Worm (Caenorhabditis elegans) whole organism, L3 larva: ENCODE results near the gene oatr-1.

ENCODE experiments used
- R02D3.7 ChIP-seq: fragments of 150-350 bp; optimal IDR thresholded peaks from 2 replicates; lab custom pipeline; 2014; ENCODE audit warnings: missing biosample characterization, missing genetic modification characterization
- ZK546.5 ChIP-seq: sonication (generic microtip); optimal IDR thresholded peaks from 2 replicates; lab custom pipeline; 2017; ENCODE audit warnings: missing biosample characterization, missing genetic modification characterization
- ama-1 ChIP-seq: fragments of 150-350 bp; optimal IDR thresholded peaks from 2 replicates; lab custom pipeline; 2018
- ceh-16 ChIP-seq: sonication (generic microtip); optimal IDR thresholded peaks from 2 replicates; lab custom pipeline; 2017; ENCODE audit warnings: missing biosample characterization, missing genetic modification characterization
- ceh-28 ChIP-seq: fragments of 150-350 bp; optimal IDR thresholded peaks from 2 replicates; lab custom pipeline; 2014; ENCODE audit warnings: missing biosample characterization, missing genetic modification reagents, missing genetic modification characterization
- ceh-82 ChIP-seq: fragments of 150-350 bp; optimal IDR thresholded peaks from 2 replicates; lab custom pipeline; 2014; ENCODE audit warnings: missing biosample characterization, missing genetic modification characterization
- ceh-9 ChIP-seq: sonication (generic microtip); optimal IDR thresholded peaks from 2 replicates; lab custom pipeline; 2018; ENCODE audit warnings: missing biosample characterization, missing genetic modification characterization
- daf-12 ChIP-seq: fragments of 150-350 bp; optimal IDR thresholded peaks from 2 replicates; lab custom pipeline; 2014; ENCODE audit warnings: missing biosample characterization, missing genetic modification reagents, missing genetic modification characterization
- egl-27 ChIP-seq: sonication (generic microtip); optimal IDR thresholded peaks from 4 replicates; lab custom pipeline; 2017; ENCODE audit warnings: missing biosample characterization, missing genetic modification reagents, missing genetic modification characterization
- egl-5 ChIP-seq: fragments of 150-350 bp; optimal IDR thresholded peaks from 2 replicates; lab custom pipeline; 2017; ENCODE audit warnings: missing biosample characterization, missing genetic modification reagents, missing genetic modification characterization, inconsistent platforms
- elt-1 ChIP-seq: fragments of 150-350 bp; optimal IDR thresholded peaks from 2 replicates; lab custom pipeline; 2014; ENCODE audit warnings: missing biosample characterization, missing genetic modification characterization
- elt-2 ChIP-seq: sonication (generic microtip); optimal IDR thresholded peaks from 2 replicates; lab custom pipeline; 2016; ENCODE audit warnings: missing genetic modification reagents, mild to moderate bottlenecking, missing genetic modification characterization, missing compliant biosample characterization
- elt-3 ChIP-seq, 3 experiments: fragments of 150-350 bp in 1 of 3; sonication (generic microtip) in 2 of 3; optimal IDR thresholded peaks; 2 replicates in 2 of 3; 4 replicates in 1 of 3; lab custom pipeline; 2014 to 2017; ENCODE audit warnings: missing biosample characterization in 3 of 3, missing genetic modification characterization in 3 of 3
- eor-1 ChIP-seq, 2 experiments: fragments of 150-350 bp; optimal IDR thresholded peaks; 2 replicates each; lab custom pipeline; 2014 to 2018; ENCODE audit warnings: missing biosample characterization in 2 of 2, missing genetic modification characterization in 2 of 2
- fkh-10 ChIP-seq: sonication (generic microtip); optimal IDR thresholded peaks from 2 replicates; lab custom pipeline; 2017; ENCODE audit warnings: missing biosample characterization, missing genetic modification reagents, missing genetic modification characterization
- fkh-2 ChIP-seq: fragments of 150-350 bp; optimal IDR thresholded peaks from 2 replicates; lab custom pipeline; 2014; ENCODE audit warnings: missing biosample characterization, missing genetic modification reagents, missing genetic modification characterization
- hmg-11 ChIP-seq: sonication (generic microtip); optimal IDR thresholded peaks from 2 replicates; lab custom pipeline; 2016; ENCODE audit warnings: missing genetic modification characterization, missing compliant biosample characterization
- jun-1 ChIP-seq: fragments of 150-350 bp; optimal IDR thresholded peaks from 2 replicates; lab custom pipeline; 2014; ENCODE audit warnings: missing biosample characterization, missing genetic modification reagents, missing genetic modification characterization
- lin-15B ChIP-seq: fragments of 150-350 bp; optimal IDR thresholded peaks from 2 replicates; lab custom pipeline; 2014; ENCODE audit warnings: missing biosample characterization, missing genetic modification characterization
- lin-39 ChIP-seq: fragments of 150-350 bp; optimal IDR thresholded peaks from 2 replicates; lab custom pipeline; 2018; ENCODE audit warnings: missing biosample characterization, missing genetic modification reagents, missing genetic modification characterization
- lsy-12 ChIP-seq: sonication (generic microtip); optimal IDR thresholded peaks from 2 replicates; lab custom pipeline; 2016; ENCODE audit warnings: mild to moderate bottlenecking, missing genetic modification characterization, missing compliant biosample characterization
- mdl-1 ChIP-seq: fragments of 150-350 bp; optimal IDR thresholded peaks from 2 replicates; lab custom pipeline; 2014; ENCODE audit warnings: missing biosample characterization, missing genetic modification characterization
- mml-1 ChIP-seq: fragments of 150-350 bp; sonication (generic microtip); optimal IDR thresholded peaks from 3 replicates; lab custom pipeline; 2014; ENCODE audit warnings: missing biosample characterization, missing genetic modification characterization
- nfya-1 ChIP-seq: sonication (generic microtip); optimal IDR thresholded peaks from 2 replicates; lab custom pipeline; 2017; ENCODE audit warnings: missing genetic modification characterization, mild to moderate bottlenecking, missing compliant biosample characterization, antibody characterized with exemption, moderate library complexity; ENCODE audit not compliant: insufficient read depth
- nhr-11 ChIP-seq: fragments of 150-350 bp; optimal IDR thresholded peaks from 2 replicates; lab custom pipeline; 2014; ENCODE audit warnings: missing biosample characterization, missing genetic modification characterization
- nhr-12 ChIP-seq: fragments of 150-350 bp; optimal IDR thresholded peaks from 2 replicates; lab custom pipeline; 2014; ENCODE audit warnings: missing biosample characterization, missing genetic modification characterization
- nhr-23 ChIP-seq: fragments of 150-350 bp; optimal IDR thresholded peaks from 2 replicates; lab custom pipeline; 2014; ENCODE audit warnings: missing biosample characterization, missing genetic modification reagents, missing genetic modification characterization
- nhr-237 ChIP-seq: fragments of 150-350 bp; optimal IDR thresholded peaks from 2 replicates; lab custom pipeline; 2014; ENCODE audit warnings: missing biosample characterization, missing genetic modification characterization
- nhr-25 ChIP-seq: sonication (generic microtip); optimal IDR thresholded peaks from 2 replicates; lab custom pipeline; 2017; ENCODE audit warnings: missing biosample characterization, missing genetic modification characterization
- nhr-28 ChIP-seq: fragments of 150-350 bp; optimal IDR thresholded peaks from 2 replicates; lab custom pipeline; 2014; ENCODE audit warnings: missing biosample characterization, missing genetic modification characterization
- nhr-43 ChIP-seq: sonication (generic microtip); optimal IDR thresholded peaks from 2 replicates; lab custom pipeline; 2016; ENCODE audit warnings: mild to moderate bottlenecking, missing genetic modification characterization, missing compliant biosample characterization; ENCODE audit not compliant: poor library complexity, severe bottlenecking
- nhr-77 ChIP-seq: fragments of 150-350 bp; optimal IDR thresholded peaks from 2 replicates; lab custom pipeline; 2014; ENCODE audit warnings: missing biosample characterization, missing genetic modification characterization
- pqm-1 ChIP-seq: fragments of 150-350 bp; optimal IDR thresholded peaks from 2 replicates; lab custom pipeline; 2017; ENCODE audit warnings: missing biosample characterization, missing genetic modification characterization, inconsistent platforms
- sea-2 ChIP-seq: fragments of 150-350 bp; sonication (generic microtip); optimal IDR thresholded peaks from 4 replicates; lab custom pipeline; 2014; ENCODE audit warnings: missing biosample characterization, missing genetic modification reagents, missing genetic modification characterization
- skn-1 ChIP-seq: fragments of 150-350 bp; optimal IDR thresholded peaks from 2 replicates; lab custom pipeline; 2014; ENCODE audit warnings: missing biosample characterization, missing genetic modification characterization
- snpc-4 ChIP-seq: fragments of 150-350 bp; optimal IDR thresholded peaks from 2 replicates; lab custom pipeline; 2014; ENCODE audit warnings: missing biosample characterization, missing genetic modification characterization
- unc-39 ChIP-seq: sonication (generic microtip); optimal IDR thresholded peaks from 4 replicates; lab custom pipeline; 2017; ENCODE audit warnings: missing biosample characterization, missing genetic modification characterization
- unc-62 ChIP-seq: fragments of 150-350 bp; sonication (generic microtip); optimal IDR thresholded peaks from 4 replicates; lab custom pipeline; 2014; ENCODE audit warnings: missing biosample characterization, missing genetic modification reagents, missing genetic modification characterization

The oatr-1 gene

ce11 chrIII:6439854-6440253 lies 43.9 kb upstream of the oatr-1 start:
- TF ChIP-seq nhr-43 (tag; lab: Kevin White, UChicago) (no peak), nhr-23 (tag; lab: Kevin White, UChicago) (no peak), unc-39 (tag; lab: Kevin White, UChicago) (no peak), hmg-11 (tag; lab: Kevin White, UChicago) (no peak), nhr-25 (no peak), ceh-16 (tag; lab: Kevin White, UChicago) (no peak), lin-39 (tag; lab: Kevin White, UChicago) (no peak), daf-12 (tag; lab: Kevin White, UChicago) (no peak), mdl-1 (no peak), unc-62 (GFP tag; lab: Kevin White, UChicago) (no peak)

ce11 chrIII:6436308-6436707 lies 40.3 kb upstream of the oatr-1 start, which contains the start of gene C05D11.1:
TSS of gene C05D11.1 (plus strand) at chrIII:6436608.
- TF ChIP-seq ceh-82 (tag; lab: Kevin White, UChicago) (no peak), nhr-28 (tag; lab: Kevin White, UChicago) (no peak), nhr-23 (tag; lab: Kevin White, UChicago) (no peak), mdl-1 (no peak), snpc-4 (tag; lab: Kevin White, UChicago) (no peak), nhr-12 (tag; lab: Kevin White, UChicago) (no peak), unc-62 (GFP tag; lab: Kevin White, UChicago) (no peak), ceh-28 (tag; lab: Kevin White, UChicago) (no peak), elt-1 (no peak), ceh-9 (tag; lab: Kevin White, UChicago) (no peak), pqm-1 (tag; lab: Kevin White, UChicago) (no peak), eor-1 (tag; optimal IDR thresholded peaks at IDR 0.05; lab: Kevin White, UChicago) (no peak)
- TF ChIP-seq, all 47 proteins: peak for 0

- TF ChIP-seq egl-27 = no peak
- no peak for TF ChIP-seq nhr-23 (tag; lab: Kevin White, UChicago)
- TF ChIP-seq nhr-43 (tag; lab: Kevin White, UChicago) = no peak
Measured at ce11 chrIII:6432939-6433338, 37.0 kb upstream of the oatr-1 start, which contains the start of gene vps-16. TSS of gene vps-16 (plus strand) at chrIII:6433239.

ce11 chrIII:6431766-6432228 lies 35.8 kb upstream of the oatr-1 start, which contains the start of the genes mrps-17 and txdc-9:
TSS of gene mrps-17 (minus strand) at chrIII:6431798.
TSS of gene txdc-9 (plus strand) at chrIII:6432178.
- TF ChIP-seq ama-1 (lab: Kevin White, UChicago) = peak; percentile 1
- peak; percentile 59 for TF ChIP-seq ceh-28 (tag; lab: Kevin White, UChicago)
- peak; percentile 67 for TF ChIP-seq skn-1 (tag; lab: Kevin White, UChicago)
- peak; percentile 14 for TF ChIP-seq nhr-11 (tag; lab: Kevin White, UChicago)
- no peak for TF ChIP-seq ceh-16 (tag; lab: Kevin White, UChicago)
- no peak for TF ChIP-seq jun-1 (tag; lab: Kevin White, UChicago)
- TF ChIP-seq elt-3 (tag; optimal IDR thresholded peaks at IDR 0.05; lab: Kevin White, UChicago) = no peak
- TF ChIP-seq elt-2 (tag; lab: Kevin White, UChicago) = peak; percentile 33
- TF ChIP-seq nhr-23 (tag; lab: Kevin White, UChicago) = peak; percentile 73
- TF ChIP-seq lin-15B (tag; lab: Kevin White, UChicago) = peak; percentile 89
- TF ChIP-seq egl-5 (tag; lab: Kevin White, UChicago) = peak; percentile 74
- peak; percentile 72 for TF ChIP-seq lin-39 (tag; lab: Kevin White, UChicago)
- TF ChIP-seq unc-39 (tag; lab: Kevin White, UChicago) = no peak
- TF ChIP-seq pqm-1 (tag; lab: Kevin White, UChicago) = peak; percentile 44
- no peak for TF ChIP-seq nhr-77 (tag; lab: Kevin White, UChicago)
- no peak for TF ChIP-seq daf-12 (tag; lab: Kevin White, UChicago)
- TF ChIP-seq lsy-12 (tag; lab: Kevin White, UChicago) = peak; percentile 14
- peak; percentile 50 for TF ChIP-seq nhr-25
- no peak for TF ChIP-seq fkh-2 (tag; lab: Kevin White, UChicago)
- TF ChIP-seq R02D3.7 (tag; lab: Kevin White, UChicago) = peak; percentile 32
- TF ChIP-seq fkh-10 = peak; percentile 37
- TF ChIP-seq hmg-11 (tag; lab: Kevin White, UChicago) = peak; percentile 69

- TF ChIP-seq nfya-1 (tag; lab: Kevin White, UChicago) (no peak), ceh-16 (tag; lab: Kevin White, UChicago) (no peak), egl-5 (tag; lab: Kevin White, UChicago) (no peak), nhr-43 (tag; lab: Kevin White, UChicago) (no peak), nhr-237 (tag; lab: Kevin White, UChicago) (no peak), daf-12 (tag; lab: Kevin White, UChicago) (no peak), jun-1 (tag; lab: Kevin White, UChicago) (no peak), elt-3 (tag; optimal IDR thresholded peaks at IDR 0.05; lab: Kevin White, UChicago) (no peak), ZK546.5 (no peak), sea-2 (no peak), fkh-10 (no peak), nhr-28 (tag; lab: Kevin White, UChicago) (no peak), elt-1 (no peak), eor-1 (tag; optimal IDR thresholded peaks at IDR 0.05; lab: Kevin White, UChicago) (no peak), mdl-1 (no peak), unc-62 (GFP tag; lab: Kevin White, UChicago) (no peak), unc-39 (tag; lab: Kevin White, UChicago) (no peak), mml-1 (tag; lab: Kevin White, UChicago) (no peak)
Measured at ce11 chrIII:6430834-6431233, 34.9 kb upstream of the oatr-1 start, which contains the start of gene popl-1. TSS of gene popl-1 (minus strand) at chrIII:6430934.
